Worm (Caenorhabditis elegans) whole organism, mixed stage, embryonic: ENCODE data around the gene W08A12.3.

Source experiments
- ces-1 ChIP-seq: fragments of 150-350 bp; optimal IDR thresholded peaks from 2 replicates; lab custom pipeline; 2014; ENCODE audit warnings: missing biosample characterization, missing genetic modification reagents, missing genetic modification characterization
- elt-3 ChIP-seq: fragments of 150-350 bp; optimal IDR thresholded peaks from 2 replicates; lab custom pipeline; 2014; ENCODE audit warnings: missing biosample characterization, missing genetic modification characterization
- lin-32 ChIP-seq: fragments of 200-800 bp; sonication (Bioruptor generic); optimal IDR thresholded peaks from 2 replicates; lab custom pipeline; 2018; ENCODE audit warnings: mild to moderate bottlenecking, missing genetic modification characterization, missing compliant biosample characterization
- mep-1 ChIP-seq: fragments of 150-350 bp; optimal IDR thresholded peaks from 2 replicates; lab custom pipeline; 2017; ENCODE audit warnings: missing biosample characterization, missing genetic modification reagents, missing genetic modification characterization, inconsistent platforms
- nhr-12 ChIP-seq: fragments of 150-350 bp; optimal IDR thresholded peaks from 2 replicates; lab custom pipeline; 2014; ENCODE audit warnings: missing biosample characterization, missing genetic modification characterization
- nhr-28 ChIP-seq: fragments of 150-350 bp; optimal IDR thresholded peaks from 2 replicates; lab custom pipeline; 2014; ENCODE audit warnings: missing biosample characterization, missing genetic modification characterization
- nhr-76 ChIP-seq: sonication (generic microtip); optimal IDR thresholded peaks from 2 replicates; lab custom pipeline; 2017; ENCODE audit warnings: missing biosample characterization, missing genetic modification characterization
- snpc-4 ChIP-seq: fragments of 150-350 bp; optimal IDR thresholded peaks from 2 replicates; lab custom pipeline; 2014; ENCODE audit warnings: missing biosample characterization, missing genetic modification characterization
- zip-8 ChIP-seq: fragments of 150-350 bp; optimal IDR thresholded peaks from 2 replicates; lab custom pipeline; 2014; ENCODE audit warnings: missing biosample characterization, missing genetic modification characterization

DNA sequence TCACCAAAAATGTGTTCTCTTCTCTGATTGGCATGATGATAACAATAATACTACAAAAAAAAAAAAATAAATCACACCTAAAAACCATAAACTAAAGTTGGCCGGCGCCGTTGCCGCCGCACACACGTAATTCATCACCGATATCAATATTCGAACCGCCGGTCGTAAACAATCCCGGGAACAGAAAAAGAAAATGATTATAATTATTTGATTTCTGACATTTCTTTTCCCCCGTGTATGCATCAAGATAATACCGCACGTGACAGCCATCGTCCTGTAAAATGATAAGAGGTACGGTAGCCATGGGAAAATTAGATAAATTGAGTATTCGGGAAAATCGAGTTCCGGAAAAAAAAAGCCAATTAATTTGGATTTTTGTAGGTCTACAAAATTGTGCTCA, 14.4 kb downstream of the W08A12.3 start:
- TF ChIP-seq nhr-12 (tag; lab: Kevin White, UChicago), result no peak
- no peak for TF ChIP-seq elt-3
- TF ChIP-seq ces-1 (GFP tag; lab: Kevin White, UChicago), result no peak
- no peak for TF ChIP-seq nhr-28
- TF ChIP-seq mep-1 (tag; lab: Kevin White, UChicago), result no peak
- TF ChIP-seq zip-8 (tag; lab: Kevin White, UChicago), result no peak
- no peak for TF ChIP-seq nhr-76 (tag; lab: Kevin White, UChicago)
- no peak for TF ChIP-seq lin-32 (GFP tag; lab: Kevin White, UChicago)
- no peak for TF ChIP-seq snpc-4 (tag; lab: Kevin White, UChicago)
